Worm (Caenorhabditis elegans): Measurements from ENCODE around the gene oatr-1.

The oatr-1 gene

DNA sequence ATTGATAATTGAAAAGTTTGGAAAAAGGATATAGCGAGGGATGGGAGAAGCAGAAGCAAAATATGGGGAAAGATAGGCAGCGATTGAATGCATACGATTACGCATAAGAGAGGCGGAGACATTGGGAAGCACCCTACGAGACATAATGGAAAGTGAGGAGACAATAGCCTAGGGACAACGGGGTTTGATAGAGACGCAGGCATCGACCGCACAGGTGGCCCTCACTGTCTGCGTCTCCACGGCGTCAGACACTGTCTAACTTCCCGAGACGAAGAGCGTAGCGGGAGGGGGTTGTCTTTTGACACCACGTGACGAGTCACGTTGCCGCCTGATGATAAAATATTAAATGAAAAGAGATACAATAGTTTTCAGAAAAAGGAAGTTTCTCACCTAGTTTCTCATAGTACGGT lies 25.0 kb upstream of the oatr-1 start (continued):
- TF ChIP-seq elt-1 (tag; optimal IDR thresholded peaks at IDR 0.05) (peak; percentile 1), nhr-237 (tag; optimal IDR thresholded peaks at IDR 0.05) (no peak), ztf-1 (GFP tag; conservative IDR thresholded peaks at IDR 0.05) (no peak), mdl-1 (tag; optimal IDR thresholded peaks at IDR 0.05) (peak; percentile 95 to 97)

DNA sequence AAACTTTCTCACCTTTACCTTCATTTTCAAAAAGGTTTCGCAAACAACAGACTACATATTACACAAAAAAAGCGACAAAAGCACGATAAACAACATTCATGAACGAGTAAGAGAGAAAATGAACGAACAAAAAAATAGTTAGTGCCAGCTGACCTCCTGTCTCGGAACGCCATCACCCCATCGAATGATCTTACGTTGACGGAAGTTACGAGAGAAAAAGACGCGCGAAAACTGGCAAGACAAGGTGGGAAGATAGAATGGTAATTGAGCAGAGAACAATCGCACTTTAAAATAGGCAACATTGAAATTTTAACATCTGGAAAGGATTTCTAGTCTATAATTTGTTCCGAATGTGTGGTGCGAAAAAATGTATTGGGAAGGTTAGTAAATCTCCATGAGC lies 24.2 kb upstream of the oatr-1 start:
- TF ChIP-seq sma-9 (GFP tag; optimal IDR thresholded peaks at IDR 0.05) (peak; percentile 3), sma-9 (tag; optimal IDR thresholded peaks at IDR 0.05) (no peak), peb-1 (tag; optimal IDR thresholded peaks at IDR 0.05) (no peak), mab-5 (tag; optimal IDR thresholded peaks at IDR 0.05) (no peak), mdl-1 (tag; optimal IDR thresholded peaks at IDR 0.05) (peak in 1 of 2 experiments; percentile 20), fos-1 (tag; optimal IDR thresholded peaks at IDR 0.05) (peak; percentile 2), nhr-25 (tag; optimal IDR thresholded peaks at IDR 0.05) (peak; percentile 18), nhr-129 (tag; optimal IDR thresholded peaks at IDR 0.05) (peak; percentile 11), nhr-11 (tag; optimal IDR thresholded peaks at IDR 0.05) (no peak), crh-2 (tag; optimal IDR thresholded peaks at IDR 0.05) (peak; percentile 26)

DNA sequence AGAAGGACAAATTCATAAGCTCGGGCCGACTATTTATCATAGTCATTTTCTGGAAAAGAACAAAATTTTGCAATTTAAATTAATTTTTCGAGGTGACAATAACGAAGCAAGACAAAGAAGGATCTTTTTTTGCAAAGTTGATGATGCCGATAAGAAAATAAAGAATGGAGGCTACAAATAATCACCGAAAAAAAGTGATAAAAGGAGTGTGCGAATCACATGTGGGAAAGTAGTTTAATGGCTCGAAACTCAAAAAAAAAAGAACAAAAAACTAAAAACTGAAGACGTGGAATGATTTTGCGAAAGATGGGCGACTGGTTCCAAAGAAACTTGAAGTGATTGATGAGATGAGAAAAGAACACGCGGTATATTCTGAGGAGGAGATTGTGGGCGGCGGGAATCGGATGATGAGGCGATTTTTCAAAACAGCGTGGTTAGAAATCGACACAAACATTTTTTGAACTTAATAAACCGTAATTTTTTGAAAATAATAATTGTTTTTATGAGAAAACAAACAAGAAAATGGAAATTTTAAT lies 23.5 kb upstream of the oatr-1 start, which contains the start of gene atgl-1:
Gene atgl-1 (minus strand): TSS at position 51 of the 536 bp plus-strand sequence.
- TF ChIP-seq nhr-10 (tag; optimal IDR thresholded peaks at IDR 0.05): no peak
- TF ChIP-seq crh-2 (tag; optimal IDR thresholded peaks at IDR 0.05): peak; percentile 4
- peak; percentile 11 for TF ChIP-seq nhr-21 (tag; optimal IDR thresholded peaks at IDR 0.05)
- TF ChIP-seq nhr-237 (tag; optimal IDR thresholded peaks at IDR 0.05): no peak
- TF ChIP-seq ama-1 (optimal IDR thresholded peaks at IDR 0.05): peak; percentile 48
- TF ChIP-seq lin-39 (tag; optimal IDR thresholded peaks at IDR 0.05): no peak
- peak in 1 of 2 experiments; percentile 19 for TF ChIP-seq mdl-1 (tag; optimal IDR thresholded peaks at IDR 0.05)
- peak; percentile 17 for TF ChIP-seq fos-1 (tag; optimal IDR thresholded peaks at IDR 0.05)
- TF ChIP-seq Y55F3AM.14 (GFP tag; optimal IDR thresholded peaks at IDR 0.05): no peak
- TF ChIP-seq nhr-25 (tag; optimal IDR thresholded peaks at IDR 0.05): peak; percentile 24
- TF ChIP-seq C34F6.9 (tag; optimal IDR thresholded peaks at IDR 0.05): no peak
- TF ChIP-seq elt-3 (tag; optimal IDR thresholded peaks at IDR 0.05): no peak
- TF ChIP-seq R02D3.7 (tag; optimal IDR thresholded peaks at IDR 0.05): no peak

DNA sequence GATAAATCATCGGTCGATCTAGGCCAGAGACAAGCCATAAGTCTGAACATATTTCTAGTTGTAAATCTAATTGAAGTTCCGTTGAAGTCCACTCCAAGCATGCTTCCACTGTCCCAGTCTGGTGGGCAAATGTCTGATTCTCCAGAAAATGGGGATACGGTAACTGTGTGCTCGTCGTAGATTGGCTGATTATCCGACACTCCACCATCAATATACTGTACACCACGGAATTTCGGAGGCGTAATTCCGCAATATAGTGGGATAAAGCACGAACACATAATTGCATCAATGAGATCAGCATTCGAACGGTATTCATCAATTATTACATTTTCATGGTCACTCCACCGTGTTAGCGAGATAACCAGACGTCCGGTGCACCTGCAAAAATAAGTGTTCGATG lies 22.3 kb upstream of the oatr-1 start:
- no peak for TF ChIP-seq lin-13 (GFP tag; optimal IDR thresholded peaks at IDR 0.05)
- no peak for TF ChIP-seq fos-1 (tag; optimal IDR thresholded peaks at IDR 0.05)
- no peak for TF ChIP-seq sem-4 (tag; optimal IDR thresholded peaks at IDR 0.05)
- no peak for TF ChIP-seq sma-3 (GFP tag; optimal IDR thresholded peaks at IDR 0.05)
- no peak for TF ChIP-seq gmeb-1 (tag; optimal IDR thresholded peaks at IDR 0.05)
- no peak for TF ChIP-seq ztf-4 (tag; optimal IDR thresholded peaks at IDR 0.05)
- no peak for TF ChIP-seq mab-5 (tag; optimal IDR thresholded peaks at IDR 0.05)
- TF ChIP-seq nhr-237 (tag; optimal IDR thresholded peaks at IDR 0.05): no peak
- no peak for TF ChIP-seq peb-1 (tag; optimal IDR thresholded peaks at IDR 0.05)
- TF ChIP-seq mbf-1 (tag; optimal IDR thresholded peaks at IDR 0.05): no peak
- no peak for TF ChIP-seq nhr-23 (tag; optimal IDR thresholded peaks at IDR 0.05)
- no peak for TF ChIP-seq lsy-2 (tag; optimal IDR thresholded peaks at IDR 0.05)
- no peak for TF ChIP-seq dmd-4 (tag; optimal IDR thresholded peaks at IDR 0.05)

DNA sequence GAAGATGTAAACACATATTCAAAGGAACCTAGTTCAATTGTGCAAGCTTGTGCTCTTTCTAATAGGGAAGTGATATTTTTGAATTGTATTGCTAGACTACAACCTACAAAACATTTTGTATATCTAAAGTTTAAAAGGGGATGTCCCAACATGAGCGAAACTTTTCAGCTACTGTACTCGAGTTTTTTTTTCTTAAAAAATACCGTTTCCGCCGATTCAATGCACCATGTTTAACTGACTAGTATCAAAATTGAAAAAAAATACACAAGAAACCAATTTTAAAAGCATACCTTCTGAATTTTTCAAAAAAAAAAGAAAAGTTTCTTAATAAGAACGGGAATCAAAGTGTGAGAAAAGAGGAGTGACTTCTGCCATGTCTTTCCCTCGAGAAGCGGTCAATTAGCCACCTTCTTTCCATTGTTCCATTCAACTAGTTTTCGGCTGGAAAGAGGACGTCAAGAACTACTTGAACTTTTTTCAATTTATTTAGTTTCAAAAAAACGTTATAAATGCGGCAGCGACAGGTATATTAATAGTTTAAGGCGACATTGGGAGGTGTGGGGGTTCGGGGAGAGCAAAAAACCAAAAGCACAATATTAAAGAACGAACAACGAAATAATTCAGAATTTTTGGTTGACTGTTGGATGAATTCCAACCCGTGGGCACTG lies 19.5 kb upstream of the oatr-1 start, which contains the start of gene nas-4:
Gene nas-4 (minus strand): TSS at position 351 of the 668 bp plus-strand sequence.
- TF ChIP-seq unc-55 (GFP tag; optimal IDR thresholded peaks at IDR 0.05): peak; percentile 7
- peak; percentile 17 for TF ChIP-seq nhr-21 (tag; optimal IDR thresholded peaks at IDR 0.05)
- peak; percentile 46 for TF ChIP-seq sma-3 (GFP tag; optimal IDR thresholded peaks at IDR 0.05)
- no peak for TF ChIP-seq aly-2 (tag; optimal IDR thresholded peaks at IDR 0.05)
- no peak for TF ChIP-seq lin-11 (tag; optimal IDR thresholded peaks at IDR 0.05)
- TF ChIP-seq mab-5 (tag; optimal IDR thresholded peaks at IDR 0.05): no peak
- TF ChIP-seq ceh-82 (tag; optimal IDR thresholded peaks at IDR 0.05): no peak
- peak; percentile 42 for TF ChIP-seq lin-13 (GFP tag; optimal IDR thresholded peaks at IDR 0.05)
- TF ChIP-seq ama-1 (optimal IDR thresholded peaks at IDR 0.05): peak; percentile 69
- peak in 1 of 2 experiments; percentile 9 for TF ChIP-seq lsy-2 (tag; optimal IDR thresholded peaks at IDR 0.05)
- TF ChIP-seq ztf-4 (tag; optimal IDR thresholded peaks at IDR 0.05): peak; percentile 69
- no peak for TF ChIP-seq ztf-1 (GFP tag; conservative IDR thresholded peaks at IDR 0.05)
- TF ChIP-seq mbf-1 (tag; optimal IDR thresholded peaks at IDR 0.05): no peak
- TF ChIP-seq crh-2 (tag; optimal IDR thresholded peaks at IDR 0.05): peak; percentile 36
- TF ChIP-seq blmp-1 (tag; optimal IDR thresholded peaks at IDR 0.05; ENCODE audit: insufficient read depth): peak; percentile 3
- TF ChIP-seq nhr-6 (tag; optimal IDR thresholded peaks at IDR 0.05): peak; percentile 14
- TF ChIP-seq nhr-25 (tag; optimal IDR thresholded peaks at IDR 0.05): peak; percentile 27
- TF ChIP-seq Y55F3AM.14 (GFP tag; optimal IDR thresholded peaks at IDR 0.05): peak; percentile 35
